Worm (Caenorhabditis elegans): ENCODE results near the gene C08E3.1.

- TF ChIP-seq ceh-16 (tag; optimal IDR thresholded peaks at IDR 0.05), result no peak
- no peak for TF ChIP-seq lsy-2 (tag; optimal IDR thresholded peaks at IDR 0.05)
- TF ChIP-seq aly-2 (tag; optimal IDR thresholded peaks at IDR 0.05), result no peak
Measured at ce11 chrII:1603049-1603448, 30.5 kb upstream of the C08E3.1 start.

Measured in whole organism, L2 larva.